Fruit fly (Drosophila melanogaster) whole organism, embryonic: ENCODE results near the gene cindr.

ENCODE experiments used
- CG18262 ChIP-seq: fragments of 200-800 bp; optimal IDR thresholded peaks from 3 replicates; lab custom pipeline; 2019; ENCODE audit warnings: missing biosample characterization, mild to moderate bottlenecking, missing genetic modification characterization, moderate library complexity
- CG2202 ChIP-seq: fragments of 200-800 bp; sonication (Bioruptor generic); optimal IDR thresholded peaks from 2 replicates; lab custom pipeline; 2018; ENCODE audit warnings: missing biosample characterization, mild to moderate bottlenecking, missing genetic modification characterization

cindr gene

dm6 chr3R:30876136-30876683, 67.8 kb downstream of the cindr start, which contains the start of gene CG15546 (continued):
- TF ChIP-seq CG2202 (tag; lab: Kevin White, UChicago) (no peak), CG18262 (no peak)
